Worm (Caenorhabditis elegans): ENCODE measurements around the gene nars-2.

The nars-2 gene

DNA sequence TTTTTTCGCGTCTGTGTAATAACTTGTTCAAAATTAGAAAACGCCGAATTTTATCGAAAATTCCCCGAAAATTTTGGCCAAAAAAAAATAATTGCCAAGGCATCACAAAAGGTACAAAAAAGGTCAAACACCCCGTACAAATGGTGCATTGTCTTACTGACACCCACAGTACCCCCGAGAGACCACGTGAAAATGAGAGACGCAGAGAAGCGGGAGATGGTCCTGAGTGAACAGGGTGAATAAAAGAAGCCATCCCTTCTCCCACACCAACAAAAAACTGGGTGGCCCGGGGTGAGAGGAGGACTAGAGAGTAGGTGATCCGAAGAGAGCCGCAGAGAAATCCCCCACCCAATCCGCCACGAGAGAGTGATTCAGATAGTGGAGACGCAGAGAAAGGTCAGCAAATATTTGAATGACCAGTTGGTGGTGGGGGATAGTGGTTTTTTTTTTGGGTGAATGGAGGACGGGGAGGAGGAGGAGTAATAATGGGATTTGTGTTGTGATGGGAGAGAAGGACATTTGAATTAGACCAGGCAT lies 19.2 kb downstream of the nars-2 start:
- TF ChIP-seq ceh-34 (tag; optimal IDR thresholded peaks at IDR 0.05) (peak; percentile 40), T23F11.4 (GFP tag; optimal IDR thresholded peaks at IDR 0.05) (no peak), eyg-1 (tag; optimal IDR thresholded peaks at IDR 0.05) (peak; percentile 41), ceh-31 (tag; optimal IDR thresholded peaks at IDR 0.05) (peak; percentile 39), sdc-2 (tag; optimal IDR thresholded peaks at IDR 0.05) (peak; percentile 37), hlh-30 (tag; optimal IDR thresholded peaks at IDR 0.05; ENCODE audit: insufficient read depth) (peak; percentile 29), tbx-2 (tag; optimal IDR thresholded peaks at IDR 0.05) (peak; percentile 50), nfya-1 (tag; optimal IDR thresholded peaks at IDR 0.05) (peak; percentile 55), sox-4 (tag; optimal IDR thresholded peaks at IDR 0.05) (peak; percentile 13), pax-1 (tag; optimal IDR thresholded peaks at IDR 0.05) (no peak)

DNA sequence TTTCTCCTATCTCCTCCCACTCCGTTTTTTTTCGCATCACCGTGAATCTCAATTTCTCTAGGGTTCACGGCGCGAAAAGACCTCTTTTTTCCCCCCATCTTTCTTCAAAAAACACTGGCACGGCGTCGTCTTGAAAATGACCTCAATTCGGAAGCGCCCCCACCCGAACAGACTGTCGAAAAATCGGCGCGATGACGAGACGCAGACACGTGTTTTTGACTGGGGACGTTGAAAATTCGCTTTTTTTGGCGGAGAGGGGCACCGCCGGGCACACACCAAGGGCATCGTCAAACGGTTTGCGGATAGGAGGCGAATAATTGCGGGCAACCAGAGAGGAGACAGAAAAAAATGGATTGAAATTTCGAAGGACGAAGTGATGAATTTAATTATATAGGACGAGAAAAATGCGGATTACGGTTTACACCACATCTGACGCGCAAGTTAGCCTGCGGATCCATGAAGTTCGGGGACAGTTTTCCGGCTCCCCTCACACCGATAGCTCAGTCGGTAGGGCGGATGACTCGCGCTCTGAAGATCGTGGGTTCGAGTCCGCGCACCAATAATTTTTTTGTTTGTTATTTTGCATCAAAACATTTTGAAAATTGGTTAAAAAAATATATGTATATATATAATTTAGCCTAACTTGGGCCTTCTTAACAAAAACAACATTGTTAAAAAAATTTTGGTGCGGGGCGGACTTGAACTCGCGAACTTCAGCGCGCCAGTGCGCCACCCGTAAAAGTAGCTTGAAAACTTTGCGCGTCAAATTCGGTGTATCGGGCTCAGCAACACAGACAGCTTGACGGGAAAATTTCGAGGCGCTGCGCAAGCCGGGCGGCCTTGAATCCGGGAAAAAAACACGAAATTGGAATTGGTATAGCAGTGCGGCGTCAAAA lies 21.8 kb downstream of the nars-2 start:
- no peak for TF ChIP-seq fax-1 (tag; optimal IDR thresholded peaks at IDR 0.05)
- TF ChIP-seq pax-1 (tag; optimal IDR thresholded peaks at IDR 0.05) = no peak
- TF ChIP-seq ceh-2 (tag; optimal IDR thresholded peaks at IDR 0.05) = no peak
- no peak for TF ChIP-seq elt-4 (tag; optimal IDR thresholded peaks at IDR 0.05)
- no peak for TF ChIP-seq pag-3 (tag; optimal IDR thresholded peaks at IDR 0.05; ENCODE audit: borderline replicate concordance)
- TF ChIP-seq hlh-15 (tag; optimal IDR thresholded peaks at IDR 0.05) = no peak
- TF ChIP-seq odd-2 (tag; optimal IDR thresholded peaks at IDR 0.05) = no peak
- no peak for TF ChIP-seq ama-1 (optimal IDR thresholded peaks at IDR 0.05)
- no peak for TF ChIP-seq ceh-22 (tag; optimal IDR thresholded peaks at IDR 0.05)
- TF ChIP-seq hlh-13 (GFP tag; optimal IDR thresholded peaks at IDR 0.05) = no peak
- no peak for TF ChIP-seq rnt-1 (tag; optimal IDR thresholded peaks at IDR 0.05)
- TF ChIP-seq unc-3 (GFP tag; conservative IDR thresholded peaks at IDR 0.05) = no peak
- TF ChIP-seq unc-3 (tag; optimal IDR thresholded peaks at IDR 0.05) = no peak
- no peak for TF ChIP-seq T23F11.4 (GFP tag; optimal IDR thresholded peaks at IDR 0.05)
- no peak for TF ChIP-seq unc-42 (tag; optimal IDR thresholded peaks at IDR 0.05)

DNA sequence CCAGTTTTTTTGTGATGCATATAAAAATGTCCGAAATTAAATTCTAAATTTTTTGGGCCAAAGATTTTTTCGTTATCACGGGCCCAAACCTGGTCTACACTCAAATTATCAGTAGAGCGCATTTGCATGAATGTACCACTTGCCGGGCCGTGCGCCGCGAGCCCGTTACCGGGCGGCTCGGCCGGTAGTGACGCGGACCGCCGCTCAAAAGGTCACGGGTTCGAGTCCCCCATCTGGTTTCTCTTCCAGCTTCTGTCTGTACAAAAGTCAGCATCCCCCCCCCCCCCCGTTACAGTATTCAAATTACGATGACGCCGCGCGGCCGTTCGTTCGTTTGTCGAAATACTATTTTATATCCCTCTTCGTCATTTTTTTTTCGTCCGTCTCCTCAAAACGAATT lies 23.2 kb downstream of the nars-2 start:
- TF ChIP-seq tbx-2 (tag; optimal IDR thresholded peaks at IDR 0.05) = no peak
- no peak for TF ChIP-seq tbx-7 (tag; optimal IDR thresholded peaks at IDR 0.05)
- no peak for TF ChIP-seq rnt-1 (tag; optimal IDR thresholded peaks at IDR 0.05)
- TF ChIP-seq C38D4.7 (GFP tag; optimal IDR thresholded peaks at IDR 0.05) = no peak
- TF ChIP-seq K09A11.1 (tag; optimal IDR thresholded peaks at IDR 0.05; ENCODE audit: insufficient read depth) = no peak
- TF ChIP-seq pax-1 (tag; optimal IDR thresholded peaks at IDR 0.05) = no peak

DNA sequence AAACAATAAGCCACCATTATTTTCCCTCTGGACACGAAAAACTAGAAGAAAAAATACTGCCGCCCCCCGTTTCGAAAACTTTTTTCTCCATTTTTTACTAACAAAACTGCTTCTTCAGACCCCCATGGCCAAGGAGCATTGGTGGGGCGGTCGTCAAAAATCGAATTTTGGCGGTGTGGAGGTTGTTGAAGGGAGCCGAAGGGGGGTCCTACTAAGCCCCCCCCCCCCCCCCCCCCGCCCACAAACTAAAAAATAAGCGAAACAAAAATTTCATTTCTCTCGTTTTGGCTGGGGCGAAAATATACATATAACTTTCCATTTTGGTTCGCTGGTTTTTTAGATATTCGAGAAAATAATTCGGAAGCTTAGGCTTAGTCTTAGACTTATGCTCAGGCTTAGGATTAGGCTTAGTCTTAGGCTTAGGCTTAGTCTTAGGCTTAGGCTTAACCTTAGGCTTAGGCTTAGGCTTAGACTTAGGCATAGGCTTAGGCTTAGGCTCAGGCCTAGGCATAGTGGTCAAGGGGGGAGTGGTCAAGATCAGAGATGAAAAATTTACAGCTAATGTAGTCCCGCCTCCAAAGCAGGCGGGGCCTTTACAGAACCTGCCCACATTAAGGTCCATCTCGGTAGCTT lies 25.8 kb downstream of the nars-2 start:
- no peak for TF ChIP-seq gmeb-2 (tag; optimal IDR thresholded peaks at IDR 0.05)
- no peak for TF ChIP-seq Y22D7AL.16 (tag; optimal IDR thresholded peaks at IDR 0.05)
- no peak for TF ChIP-seq pat-9 (tag; optimal IDR thresholded peaks at IDR 0.05)
- TF ChIP-seq ceh-45 (GFP tag; IDR thresholded peaks at IDR 0.05) = no peak
- TF ChIP-seq ahr-1 (tag; optimal IDR thresholded peaks at IDR 0.05) = no peak
- TF ChIP-seq ceh-34 (tag; optimal IDR thresholded peaks at IDR 0.05) = no peak
- TF ChIP-seq zip-5 (tag; optimal IDR thresholded peaks at IDR 0.05) = no peak

DNA sequence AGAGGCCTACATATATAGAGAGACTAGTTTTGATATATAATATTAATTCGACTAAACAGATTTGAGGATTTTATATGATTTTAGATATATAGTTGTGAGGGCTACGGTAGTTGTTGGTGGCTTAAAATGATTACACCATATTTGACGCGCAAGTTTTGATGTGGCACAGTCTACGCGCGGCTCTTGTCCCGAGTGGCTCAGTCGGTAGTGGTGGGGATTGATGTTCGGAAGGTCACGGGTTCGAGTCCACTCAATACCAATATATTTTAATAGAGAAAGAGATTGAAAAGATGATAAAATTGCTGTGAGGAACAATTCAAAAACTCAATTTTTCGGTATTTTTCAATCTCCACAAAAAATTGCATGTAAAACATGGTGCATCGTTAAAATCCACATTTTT lies 27.7 kb downstream of the nars-2 start:
- TF ChIP-seq dve-1 (tag; optimal IDR thresholded peaks at IDR 0.05) = no peak
